Worm (Caenorhabditis elegans): Measurements from ENCODE around the gene Y4C6A.4.
"Not testable (repeated sequence)": the region's sequence is repeated elsewhere in the genome, so short reads cannot be mapped to it uniquely, and the experiment has no call there.

Gene Y4C6A.4

DNA sequence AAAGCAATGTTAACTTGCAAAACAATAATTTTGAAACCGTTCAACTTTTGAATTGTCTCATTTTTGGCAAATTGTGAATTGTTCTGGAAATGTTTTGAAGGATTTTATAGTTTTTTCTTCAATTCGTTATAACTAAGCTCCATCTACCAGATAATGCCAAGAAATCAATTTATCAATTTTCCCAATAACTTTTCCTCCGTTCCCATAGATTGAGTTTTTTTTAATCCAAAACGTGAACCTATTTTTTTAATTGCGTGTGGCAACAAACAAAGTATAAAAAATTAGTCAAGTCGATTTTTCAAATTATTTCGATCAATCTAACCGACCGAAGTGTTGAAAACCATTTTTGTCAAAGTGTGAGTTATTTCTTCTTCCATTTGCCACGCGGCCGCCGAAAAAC, at the start of gene Y4C6A.4:
Gene Y4C6A.4 (plus strand): TSS at position 301 of the 400 bp plus-strand sequence.
- TF ChIP-seq med-1 (GFP tag; optimal IDR thresholded peaks at IDR 0.05; ENCODE audit: insufficient read depth) (no peak), tab-1 (GFP tag; IDR thresholded peaks at IDR 0.05) (no peak), cog-1 (tag; optimal IDR thresholded peaks at IDR 0.05) (no peak)

- TF ChIP-seq ztf-29 (GFP tag; IDR thresholded peaks at IDR 0.05) (no peak), med-1 (GFP tag; optimal IDR thresholded peaks at IDR 0.05; ENCODE audit: insufficient read depth) (no peak), klf-2 (GFP tag; conservative IDR thresholded peaks at IDR 0.05) (no peak), ztf-23 (GFP tag; IDR thresholded peaks at IDR 0.05) (no peak), tab-1 (GFP tag; IDR thresholded peaks at IDR 0.05) (no peak), T22C8.4 (GFP tag; IDR thresholded peaks at IDR 0.05) (no peak), flt-1 (GFP tag; IDR thresholded peaks at IDR 0.05) (no peak), cog-1 (tag; optimal IDR thresholded peaks at IDR 0.05) (no peak), ref-1 (GFP tag; conservative IDR thresholded peaks at IDR 0.05) (no peak)
These were observed 47.4 kb upstream of the Y4C6A.4 start, which contains the start of gene ZK616.61 for ce11 chrIV:5405345-5405744. Gene ZK616.61, plus strand, starts transcription at chrIV:5405645.

DNA sequence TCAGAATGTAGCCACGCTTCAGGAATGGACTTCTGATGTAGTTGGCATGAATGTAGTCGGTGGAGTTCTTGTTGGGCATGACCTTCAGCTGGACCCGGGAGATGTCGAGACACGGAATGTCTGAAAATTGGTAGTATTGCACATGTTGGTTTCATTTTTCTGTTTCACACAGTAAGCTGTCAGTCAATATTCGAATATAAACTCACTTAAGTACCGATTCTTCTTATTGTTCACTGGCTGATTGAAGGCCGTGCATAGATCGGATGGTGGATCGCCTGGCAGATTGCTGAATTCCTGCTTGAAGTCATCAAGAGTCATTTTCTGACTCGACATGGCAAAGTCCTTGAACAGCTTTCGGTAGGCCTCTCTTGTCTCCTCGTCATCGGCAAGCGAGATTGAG, 43.7 kb upstream of the Y4C6A.4 start:
- TF ChIP-seq med-1 (GFP tag; optimal IDR thresholded peaks at IDR 0.05; ENCODE audit: insufficient read depth) = no peak
- no peak for TF ChIP-seq ref-1 (GFP tag; conservative IDR thresholded peaks at IDR 0.05)
- no peak for TF ChIP-seq tab-1 (GFP tag; IDR thresholded peaks at IDR 0.05)
- no peak for TF ChIP-seq klf-2 (GFP tag; conservative IDR thresholded peaks at IDR 0.05)
- TF ChIP-seq cog-1 (tag; optimal IDR thresholded peaks at IDR 0.05) = no peak
- TF ChIP-seq flt-1 (GFP tag; IDR thresholded peaks at IDR 0.05) = no peak
- no peak for TF ChIP-seq ztf-29 (GFP tag; IDR thresholded peaks at IDR 0.05)
- no peak for TF ChIP-seq ztf-23 (GFP tag; IDR thresholded peaks at IDR 0.05)
- TF ChIP-seq T22C8.4 (GFP tag; IDR thresholded peaks at IDR 0.05) = no peak

ce11 chrIV:5411120-5411519, 41.6 kb upstream of the Y4C6A.4 start, which contains the start of gene ZK616.65:
Gene ZK616.65, minus strand, starts transcription at chrIV:5411220.
- TF ChIP-seq ztf-23 (GFP tag; IDR thresholded peaks at IDR 0.05) = no peak
- no peak for TF ChIP-seq med-1 (GFP tag; optimal IDR thresholded peaks at IDR 0.05; ENCODE audit: insufficient read depth)
- TF ChIP-seq tab-1 (GFP tag; IDR thresholded peaks at IDR 0.05) = no peak
- TF ChIP-seq cog-1 (tag; optimal IDR thresholded peaks at IDR 0.05) = no peak
- TF ChIP-seq ztf-29 (GFP tag; IDR thresholded peaks at IDR 0.05) = no peak
- no peak for TF ChIP-seq ref-1 (GFP tag; conservative IDR thresholded peaks at IDR 0.05)
- no peak for TF ChIP-seq flt-1 (GFP tag; IDR thresholded peaks at IDR 0.05)
- TF ChIP-seq T22C8.4 (GFP tag; IDR thresholded peaks at IDR 0.05) = no peak
- TF ChIP-seq klf-2 (GFP tag; conservative IDR thresholded peaks at IDR 0.05) = no peak

DNA sequence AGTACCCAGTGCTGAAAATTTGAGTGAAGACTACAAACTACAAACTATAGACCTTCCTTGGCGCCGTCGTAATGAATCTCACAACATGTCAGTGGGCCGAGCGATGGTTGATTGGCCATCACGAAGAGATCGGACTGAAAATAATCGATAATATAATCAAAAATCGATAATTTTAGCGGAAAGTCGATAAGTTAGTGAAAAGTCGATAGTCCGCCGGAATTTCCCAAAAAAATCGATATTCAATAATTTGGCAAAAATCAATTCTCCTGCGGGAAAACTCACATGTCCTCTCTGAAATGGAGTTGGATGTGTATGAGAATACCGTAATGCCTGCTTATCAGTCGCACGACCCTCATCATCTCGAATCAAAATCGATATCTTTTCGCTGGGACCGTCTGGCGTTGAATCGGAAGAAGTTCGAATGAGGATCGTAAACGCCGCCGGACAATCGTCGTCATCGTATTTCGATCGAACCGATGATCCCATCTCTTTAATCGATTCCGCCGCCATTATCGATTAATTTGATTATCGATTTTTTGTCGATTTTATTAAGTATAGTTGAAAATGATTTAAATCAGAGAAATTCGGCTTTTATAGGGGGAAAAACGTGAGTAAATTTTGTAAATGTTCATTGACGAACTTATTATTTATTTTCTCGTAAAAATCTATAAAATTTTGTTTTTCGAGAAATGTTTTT, 41.0 kb upstream of the Y4C6A.4 start, which contains the start of gene ZK616.8:
Gene ZK616.8 (minus strand): TSS at position 553 of the 697 bp plus-strand sequence.
- TF ChIP-seq med-1 (GFP tag; optimal IDR thresholded peaks at IDR 0.05; ENCODE audit: insufficient read depth) = no peak
- TF ChIP-seq T22C8.4 (GFP tag; IDR thresholded peaks at IDR 0.05) = peak; percentile 61

DNA sequence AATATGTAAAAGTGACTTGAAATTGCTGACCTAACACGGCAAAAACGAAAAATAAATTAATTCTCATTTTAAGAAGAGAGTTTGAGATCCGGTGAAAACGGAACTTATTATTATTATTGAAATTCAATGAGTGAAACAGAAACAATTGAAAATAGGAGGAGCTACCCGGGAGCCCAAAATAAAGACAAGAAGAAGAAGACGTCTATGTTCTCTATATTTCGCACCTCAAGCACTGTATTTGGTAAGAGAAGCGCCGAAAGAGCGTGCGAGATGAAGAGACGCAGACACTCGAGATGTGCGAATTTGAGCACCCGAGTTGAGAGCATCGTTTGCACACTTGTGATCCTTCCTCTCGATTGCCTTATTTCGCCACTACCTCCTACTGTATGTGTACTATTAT, 37.1 kb upstream of the Y4C6A.4 start, which contains the start of gene spp-7:
Gene spp-7 (minus strand): TSS at position 101 of the 400 bp plus-strand sequence.
- TF ChIP-seq ztf-29 (GFP tag; IDR thresholded peaks at IDR 0.05) (no peak), cog-1 (tag; optimal IDR thresholded peaks at IDR 0.05) (no peak), T22C8.4 (GFP tag; IDR thresholded peaks at IDR 0.05) (no peak), ztf-23 (GFP tag; IDR thresholded peaks at IDR 0.05) (no peak), med-1 (GFP tag; optimal IDR thresholded peaks at IDR 0.05; ENCODE audit: insufficient read depth) (no peak), tab-1 (GFP tag; IDR thresholded peaks at IDR 0.05) (no peak), klf-2 (GFP tag; conservative IDR thresholded peaks at IDR 0.05) (no peak), flt-1 (GFP tag; IDR thresholded peaks at IDR 0.05) (no peak), ref-1 (GFP tag; conservative IDR thresholded peaks at IDR 0.05) (no peak)

DNA sequence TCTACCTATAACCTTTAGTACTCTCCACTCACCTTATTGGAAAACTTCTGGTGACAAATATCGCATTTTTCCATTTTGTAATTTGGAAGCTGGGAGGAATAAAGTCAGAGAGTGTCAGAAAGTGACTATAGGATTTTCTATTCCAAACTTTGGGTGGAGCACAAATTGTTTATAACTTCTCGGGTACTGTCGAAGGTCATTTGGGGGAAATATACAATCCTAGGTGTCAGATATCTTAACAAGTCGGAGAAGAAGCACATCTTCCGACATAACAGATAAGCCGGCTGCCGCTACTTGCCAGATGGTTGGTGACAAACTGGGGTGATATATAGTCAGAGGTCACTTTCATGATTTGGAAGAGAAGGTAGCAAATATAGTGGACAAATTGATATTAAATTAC, 33.6 kb upstream of the Y4C6A.4 start, which contains the start of gene ehn-3:
Gene ehn-3 (minus strand): TSS at position 101 of the 400 bp plus-strand sequence.
- TF ChIP-seq cog-1 (tag; optimal IDR thresholded peaks at IDR 0.05) = no peak
- no peak for TF ChIP-seq T22C8.4 (GFP tag; IDR thresholded peaks at IDR 0.05)
- no peak for TF ChIP-seq ref-1 (GFP tag; conservative IDR thresholded peaks at IDR 0.05)
- no peak for TF ChIP-seq med-1 (GFP tag; optimal IDR thresholded peaks at IDR 0.05; ENCODE audit: insufficient read depth)
- no peak for TF ChIP-seq ztf-23 (GFP tag; IDR thresholded peaks at IDR 0.05)
- no peak for TF ChIP-seq klf-2 (GFP tag; conservative IDR thresholded peaks at IDR 0.05)
- TF ChIP-seq ztf-29 (GFP tag; IDR thresholded peaks at IDR 0.05) = no peak
- no peak for TF ChIP-seq tab-1 (GFP tag; IDR thresholded peaks at IDR 0.05)
- no peak for TF ChIP-seq flt-1 (GFP tag; IDR thresholded peaks at IDR 0.05)

DNA sequence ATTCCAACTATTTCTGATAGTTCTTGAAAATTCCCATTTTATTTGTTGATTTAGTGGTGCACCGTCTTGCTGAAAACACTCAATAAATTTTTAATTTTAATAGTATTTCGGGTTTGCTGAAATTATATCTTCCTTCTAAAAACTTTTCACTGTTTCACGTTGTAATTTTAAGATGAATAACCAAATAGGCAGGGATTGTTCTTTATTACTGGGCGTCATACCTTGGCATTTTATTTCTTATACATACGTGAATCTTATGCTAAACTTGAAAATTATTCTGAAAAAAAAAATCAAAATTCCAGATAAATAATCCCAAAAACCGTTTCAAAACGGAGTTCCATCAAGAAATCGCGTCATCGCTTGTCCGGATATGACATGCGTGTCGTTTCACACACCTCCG, 14.1 kb upstream of the Y4C6A.4 start, which contains the start of gene mgl-3:
Gene mgl-3 (plus strand): TSS at position 301 of the 400 bp plus-strand sequence.
- no peak for TF ChIP-seq ref-1 (GFP tag; conservative IDR thresholded peaks at IDR 0.05)
- no peak for TF ChIP-seq med-1 (GFP tag; optimal IDR thresholded peaks at IDR 0.05; ENCODE audit: insufficient read depth)
- no peak for TF ChIP-seq ztf-29 (GFP tag; IDR thresholded peaks at IDR 0.05)

- TF ChIP-seq T22C8.4 (GFP tag; IDR thresholded peaks at IDR 0.05); ref-1 (GFP tag; conservative IDR thresholded peaks at IDR 0.05); tab-1 (GFP tag; IDR thresholded peaks at IDR 0.05): not testable (repeated sequence)
These were observed 3.2 kb downstream of the Y4C6A.4 start, which contains the start of gene Y4C6A.3 for ce11 chrIV:5455999-5456398. Gene Y4C6A.3, minus strand, starts transcription at chrIV:5456099.

- TF ChIP-seq med-1 (GFP tag; optimal IDR thresholded peaks at IDR 0.05; ENCODE audit: insufficient read depth) (no peak), ztf-29 (GFP tag; IDR thresholded peaks at IDR 0.05) (no peak), klf-2 (GFP tag; conservative IDR thresholded peaks at IDR 0.05) (no peak), T22C8.4 (GFP tag; IDR thresholded peaks at IDR 0.05) (no peak), ref-1 (GFP tag; conservative IDR thresholded peaks at IDR 0.05) (no peak), ztf-23 (GFP tag; IDR thresholded peaks at IDR 0.05) (no peak), flt-1 (GFP tag; IDR thresholded peaks at IDR 0.05) (no peak), cog-1 (tag; optimal IDR thresholded peaks at IDR 0.05) (no peak), tab-1 (GFP tag; IDR thresholded peaks at IDR 0.05) (no peak)
These were observed 10.1 kb downstream of the Y4C6A.4 start for ce11 chrIV:5462820-5463219.

Data from whole organism, midembryonic.